Worm (Caenorhabditis elegans): Measurements from ENCODE around the gene T07C4.12.

T07C4.12 gene

ce11 chrIII:10341758-10342157, 9.3 kb upstream of the T07C4.12 start, which contains the start of gene tbx-9:
tbx-9 (minus strand) TSS chrIII:10341858.
- TF ChIP-seq ztf-18 (tag; optimal IDR thresholded peaks at IDR 0.05) (no peak), efl-1 (GFP tag; optimal IDR thresholded peaks at IDR 0.05) (no peak), lin-40 (tag; optimal IDR thresholded peaks at IDR 0.05) (no peak), B0019.2 (GFP tag; conservative IDR thresholded peaks at IDR 0.05) (no peak), hsf-1 (GFP tag; IDR thresholded peaks at IDR 0.05) (no peak), die-1 (tag; optimal IDR thresholded peaks at IDR 0.05) (no peak), snpc-4 (GFP tag; optimal IDR thresholded peaks at IDR 0.05) (no peak), snpc-4 (tag; optimal IDR thresholded peaks at IDR 0.05) (no peak), nhr-179 (tag; optimal IDR thresholded peaks at IDR 0.05) (no peak), athp-1 (tag; optimal IDR thresholded peaks at IDR 0.05) (no peak), mcd-1 (GFP tag; IDR thresholded peaks at IDR 0.05) (no peak), dpff-1 (tag; optimal IDR thresholded peaks at IDR 0.05) (no peak), T07F8.4 (tag; optimal IDR thresholded peaks at IDR 0.05) (no peak), him-1 (tag; optimal IDR thresholded peaks at IDR 0.05) (no peak), fkh-3 (tag; optimal IDR thresholded peaks at IDR 0.05) (no peak)

DNA sequence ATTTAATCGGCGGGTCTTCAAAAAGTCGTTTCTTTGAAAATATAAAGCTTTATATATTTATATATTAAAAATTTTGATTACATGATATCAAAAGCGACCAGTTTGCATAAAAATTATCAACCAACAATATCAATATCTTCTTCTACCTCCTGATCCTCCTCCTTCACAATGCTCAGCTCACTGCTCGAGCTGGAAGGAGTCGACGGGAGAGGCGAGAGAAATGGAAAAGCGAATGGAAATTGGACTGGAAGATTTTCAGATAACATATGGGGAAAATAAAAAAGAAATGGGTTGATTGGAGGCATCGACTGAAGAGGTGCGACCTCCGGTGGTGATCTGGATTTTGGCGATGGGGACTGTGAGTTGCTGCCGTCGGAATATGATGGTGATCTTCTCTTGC, 7.5 kb upstream of the T07C4.12 start:
- no peak for TF ChIP-seq zim-3 (tag; optimal IDR thresholded peaks at IDR 0.05)
- no peak for TF ChIP-seq nhr-27 (tag; optimal IDR thresholded peaks at IDR 0.05)
- no peak for TF ChIP-seq ceh-40 (GFP tag; IDR thresholded peaks at IDR 0.05)
- peak; percentile 12 for TF ChIP-seq tbx-9 (tag; optimal IDR thresholded peaks at IDR 0.05; ENCODE audit: borderline replicate concordance)
- no peak for TF ChIP-seq hlh-12 (tag; optimal IDR thresholded peaks at IDR 0.05)
- 0 out of 2 replicates have a peak, but pooled peaks have one; percentile 19 for TF ChIP-seq cebp-2 (GFP tag; IDR thresholded peaks at IDR 0.05)
- no peak for TF ChIP-seq F55B11.4 (tag; optimal IDR thresholded peaks at IDR 0.05; ENCODE audit: borderline replicate concordance, insufficient read depth)
- TF ChIP-seq repo-1 (tag; optimal IDR thresholded peaks at IDR 0.05), result peak; percentile 21
- TF ChIP-seq lin-40 (tag; optimal IDR thresholded peaks at IDR 0.05), result no peak
- TF ChIP-seq sdz-38 (tag; optimal IDR thresholded peaks at IDR 0.05), result no peak

DNA sequence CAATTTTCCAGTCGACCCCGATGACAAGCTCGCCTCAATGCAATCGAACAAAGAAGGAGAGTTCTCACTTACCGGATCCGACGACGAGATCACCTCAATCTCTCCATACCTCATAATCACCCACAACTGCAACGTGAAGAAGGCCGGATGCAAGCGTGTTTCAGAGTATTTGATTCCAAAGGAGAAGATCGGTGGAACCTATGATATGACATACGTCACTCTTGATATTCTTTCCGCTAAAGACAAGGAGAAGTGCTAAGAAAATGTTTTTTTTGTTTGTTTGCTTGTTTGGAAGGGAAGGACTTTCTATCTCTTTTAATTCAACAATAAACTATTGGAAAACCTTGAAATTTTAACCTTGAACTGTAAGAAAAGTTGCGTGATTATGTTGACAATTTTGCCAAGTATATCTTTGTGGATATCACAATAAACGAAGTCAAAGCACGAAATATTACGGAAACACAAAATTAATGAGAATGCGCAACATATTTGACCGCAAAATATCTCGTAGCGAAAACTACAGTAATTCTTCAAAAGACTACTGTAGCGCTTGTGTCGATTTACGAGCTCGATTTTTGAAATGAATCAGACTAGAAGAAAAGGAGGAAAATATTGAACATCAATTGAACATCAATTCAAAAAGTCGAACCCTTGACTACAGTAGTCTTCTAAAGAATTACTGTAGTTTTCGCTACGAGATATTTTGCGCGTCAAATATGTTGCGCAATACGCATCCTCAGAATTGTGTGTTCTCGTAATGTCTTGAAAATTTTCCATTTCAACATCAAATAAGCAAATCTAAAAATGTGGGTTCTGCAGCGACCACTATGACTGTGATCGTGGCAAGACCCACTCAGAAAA, 6.8 kb upstream of the T07C4.12 start:
- TF ChIP-seq nhr-27 (tag; optimal IDR thresholded peaks at IDR 0.05) (no peak), F10E7.11 (tag; optimal IDR thresholded peaks at IDR 0.05) (no peak), lin-40 (tag; optimal IDR thresholded peaks at IDR 0.05) (peak; percentile 21), ztf-18 (tag; optimal IDR thresholded peaks at IDR 0.05) (no peak), egl-44 (GFP tag; IDR thresholded peaks at IDR 0.05) (no peak), nfya-2 (GFP tag; IDR thresholded peaks at IDR 0.05) (no peak), attf-6 (GFP tag; IDR thresholded peaks at IDR 0.05) (no peak), F57C9.4 (tag; optimal IDR thresholded peaks at IDR 0.05) (no peak), ztf-26 (tag; optimal IDR thresholded peaks at IDR 0.05) (peak; percentile 50), D2030.7 (GFP tag; IDR thresholded peaks at IDR 0.05) (no peak), Y56A3A.18 (GFP tag; IDR thresholded peaks at IDR 0.05) (no peak), gei-17 (GFP tag; optimal IDR thresholded peaks at IDR 0.05) (no peak), tbx-9 (tag; optimal IDR thresholded peaks at IDR 0.05; ENCODE audit: borderline replicate concordance) (peak; percentile 39), madf-6 (GFP tag; IDR thresholded peaks at IDR 0.05) (no peak), nfya-1 (tag; optimal IDR thresholded peaks at IDR 0.05; ENCODE audit: borderline replicate concordance, insufficient read depth) (no peak), die-1 (tag; optimal IDR thresholded peaks at IDR 0.05) (no peak), ama-1 (optimal IDR thresholded peaks at IDR 0.05) (peak; percentile 78), ama-1 (GFP tag; optimal IDR thresholded peaks at IDR 0.05) (no peak), C17E4.6 (GFP tag; IDR thresholded peaks at IDR 0.05) (no peak), ztf-25 (GFP tag; IDR thresholded peaks at IDR 0.05) (no peak), madf-10 (tag; optimal IDR thresholded peaks at IDR 0.05) (no peak)
